Worm (Caenorhabditis elegans) whole organism, L1 larva: Measurements from ENCODE around the gene ZK550.6.
A peak's percentile ranks its signal among the peaks of the same experiment; 100 is the strongest.

Source experiments
- C16A3.4 ChIP-seq: fragments of 150-350 bp; optimal IDR thresholded peaks from 2 replicates; lab custom pipeline; 2014; ENCODE audit warnings: missing biosample characterization, missing genetic modification characterization
- C34B4.2 ChIP-seq: sonication (generic microtip); optimal IDR thresholded peaks from 2 replicates; lab custom pipeline; 2017; ENCODE audit warnings: mild to moderate bottlenecking, missing genetic modification characterization, missing compliant biosample characterization
- F16B12.6 ChIP-seq: fragments of 150-350 bp; optimal IDR thresholded peaks from 2 replicates; lab custom pipeline; 2014; ENCODE audit warnings: missing biosample characterization, missing genetic modification characterization
- Y116A8C.19 ChIP-seq: sonication (generic microtip); optimal IDR thresholded peaks from 2 replicates; lab custom pipeline; 2016; ENCODE audit warnings: missing compliant biosample characterization, missing genetic modification characterization, borderline replicate concordance
- aha-1 ChIP-seq: fragments of 150-350 bp; optimal IDR thresholded peaks from 2 replicates; lab custom pipeline; 2014; ENCODE audit warnings: missing biosample characterization, missing genetic modification characterization
- alr-1 ChIP-seq: fragments of 200-800 bp; sonication (Bioruptor generic); optimal IDR thresholded peaks from 2 replicates; lab custom pipeline; 2018; ENCODE audit warnings: borderline replicate concordance, mild to moderate bottlenecking, missing genetic modification characterization, missing compliant biosample characterization
- ama-1 ChIP-seq: fragments of 150-350 bp; optimal IDR thresholded peaks from 2 replicates; lab custom pipeline; 2014
- ceh-63 ChIP-seq: fragments of 200-800 bp; sonication (Bioruptor generic); optimal IDR thresholded peaks from 2 replicates; lab custom pipeline; 2018; ENCODE audit warnings: mild to moderate bottlenecking, missing genetic modification characterization, missing compliant biosample characterization
- ceh-88 ChIP-seq: fragments of 200-800 bp; sonication (Bioruptor generic); IDR thresholded peaks from 2 replicates; pipeline ENCODE4 v1.3.6; 2022; ENCODE audit warnings: missing genetic modification characterization, missing compliant biosample characterization
- ceh-90 ChIP-seq: sonication (generic microtip); optimal IDR thresholded peaks from 2 replicates; lab custom pipeline; 2016; ENCODE audit warnings: missing genetic modification characterization, missing compliant biosample characterization
- ces-1 ChIP-seq: fragments of 150-350 bp; optimal IDR thresholded peaks from 2 replicates; lab custom pipeline; 2014; ENCODE audit warnings: missing biosample characterization, missing genetic modification reagents, missing genetic modification characterization
- efl-3 ChIP-seq: fragments of 200-800 bp; sonication (Bioruptor generic); optimal IDR thresholded peaks from 2 replicates; lab custom pipeline; 2018; ENCODE audit warnings: mild to moderate bottlenecking, missing genetic modification characterization, missing compliant biosample characterization
- egl-13 ChIP-seq: sonication (generic microtip); optimal IDR thresholded peaks from 2 replicates; lab custom pipeline; 2016; ENCODE audit warnings: missing genotype, missing genetic modification reagents, missing genetic modification characterization, missing compliant biosample characterization
- egl-27 ChIP-seq, 2 experiments: fragments of 150-350 bp in 1 of 2; sonication (generic microtip); optimal IDR thresholded peaks; 3 replicates each; lab custom pipeline; 2017 to 2018; ENCODE audit warnings: missing biosample characterization in 2 of 2, missing genetic modification characterization in 2 of 2, missing genetic modification reagents in 2 of 2
- elt-2 ChIP-seq: sonication (generic microtip); optimal IDR thresholded peaks from 2 replicates; lab custom pipeline; 2016; ENCODE audit warnings: missing genetic modification characterization, mild to moderate bottlenecking, inconsistent platforms, missing compliant biosample characterization, missing genetic modification reagents
- elt-3 ChIP-seq, 6 experiments: fragments of 150-350 bp in 1 of 6; sonication (generic microtip); optimal IDR thresholded peaks; 2 replicates each; lab custom pipeline; 2017 to 2018; ENCODE audit warnings: missing biosample characterization in 6 of 6, missing genetic modification characterization in 6 of 6, inconsistent platforms in 1 of 6
- fkh-10 ChIP-seq: sonication (generic microtip); optimal IDR thresholded peaks from 2 replicates; lab custom pipeline; 2017; ENCODE audit warnings: missing biosample characterization, missing genetic modification reagents, missing genetic modification characterization
- fkh-4 ChIP-seq: sonication (generic microtip); optimal IDR thresholded peaks from 2 replicates; lab custom pipeline; 2016; ENCODE audit warnings: missing compliant biosample characterization, missing genetic modification characterization, borderline replicate concordance
- fkh-8 ChIP-seq: sonication (generic microtip); optimal IDR thresholded peaks from 2 replicates; lab custom pipeline; 2016; ENCODE audit warnings: mild to moderate bottlenecking, missing genetic modification characterization, missing compliant biosample characterization
- grh-1 ChIP-seq: fragments of 200-800 bp; sonication (Bioruptor generic); IDR thresholded peaks from 2 replicates; pipeline ENCODE4 v1.3.6; 2022; ENCODE audit warnings: missing genetic modification reagents, missing genetic modification characterization, missing compliant biosample characterization
- lin-14 ChIP-seq: fragments of 200-800 bp; sonication (Bioruptor generic); optimal IDR thresholded peaks from 2 replicates; lab custom pipeline; 2018; ENCODE audit warnings: mild to moderate bottlenecking, missing genetic modification characterization, moderate library complexity, missing compliant biosample characterization
- lin-39 ChIP-seq: fragments of 150-350 bp; optimal IDR thresholded peaks from 2 replicates; lab custom pipeline; 2014; ENCODE audit warnings: missing biosample characterization, missing genetic modification reagents, missing genetic modification characterization
- mdl-1 ChIP-seq, 2 experiments: fragments of 150-350 bp; optimal IDR thresholded peaks; 2 replicates each; lab custom pipeline; 2014 to 2017; ENCODE audit warnings: missing biosample characterization in 2 of 2, missing genetic modification characterization in 2 of 2, inconsistent platforms in 1 of 2
- mef-2 ChIP-seq: fragments of 150-350 bp; optimal IDR thresholded peaks from 2 replicates; lab custom pipeline; 2014; ENCODE audit warnings: missing biosample characterization, missing genetic modification characterization
- mep-1 ChIP-seq: fragments of 150-350 bp; optimal IDR thresholded peaks from 2 replicates; lab custom pipeline; 2014; ENCODE audit warnings: missing biosample characterization, missing genetic modification characterization
- nhr-12 ChIP-seq: sonication (generic microtip); optimal IDR thresholded peaks from 2 replicates; lab custom pipeline; 2017; ENCODE audit warnings: missing biosample characterization, missing genetic modification characterization
- nhr-19 ChIP-seq: fragments of 200-800 bp; sonication (Bioruptor generic); conservative IDR thresholded peaks from 2 replicates; pipeline ENCODE4 v1.3.6; 2022; ENCODE audit warnings: missing genetic modification characterization, missing compliant biosample characterization
- nhr-20 ChIP-seq: sonication (generic microtip); optimal IDR thresholded peaks from 2 replicates; lab custom pipeline; 2016; ENCODE audit warnings: mild to moderate bottlenecking, missing genetic modification characterization, missing compliant biosample characterization
- nhr-28 ChIP-seq: fragments of 150-350 bp; optimal IDR thresholded peaks from 2 replicates; lab custom pipeline; 2014; ENCODE audit warnings: missing biosample characterization, missing genetic modification characterization
- nhr-71 ChIP-seq: sonication (generic microtip); optimal IDR thresholded peaks from 2 replicates; lab custom pipeline; 2016; ENCODE audit warnings: mild to moderate bottlenecking, missing genetic modification characterization, moderate library complexity, missing compliant biosample characterization
- nhr-76 ChIP-seq: sonication (generic microtip); optimal IDR thresholded peaks from 2 replicates; lab custom pipeline; 2017; ENCODE audit warnings: missing biosample characterization, missing genetic modification characterization
- nhr-77 ChIP-seq: fragments of 150-350 bp; optimal IDR thresholded peaks from 2 replicates; lab custom pipeline; 2014; ENCODE audit warnings: missing biosample characterization, missing genetic modification characterization
- nhr-84 ChIP-seq: sonication (generic microtip); optimal IDR thresholded peaks from 2 replicates; lab custom pipeline; 2017; ENCODE audit warnings: missing biosample characterization, missing genetic modification characterization
- nhr-90 ChIP-seq: sonication (generic microtip); optimal IDR thresholded peaks from 2 replicates; lab custom pipeline; 2016; ENCODE audit warnings: mild to moderate bottlenecking, missing genetic modification characterization, missing compliant biosample characterization; ENCODE audit not compliant: poor library complexity
- pax-3 ChIP-seq: fragments of 200-800 bp; sonication (Bioruptor generic); optimal IDR thresholded peaks from 2 replicates; lab custom pipeline; 2018; ENCODE audit warnings: mild to moderate bottlenecking, missing genetic modification characterization, moderate library complexity, missing compliant biosample characterization
- rnt-1 ChIP-seq: sonication (generic microtip); optimal IDR thresholded peaks from 2 replicates; lab custom pipeline; 2016; ENCODE audit warnings: mild to moderate bottlenecking, missing genetic modification characterization, moderate library complexity, missing compliant biosample characterization
- skn-1 ChIP-seq: fragments of 150-350 bp; optimal IDR thresholded peaks from 2 replicates; lab custom pipeline; 2014; ENCODE audit warnings: missing biosample characterization, missing genetic modification characterization
- snpc-4 ChIP-seq: fragments of 150-350 bp; optimal IDR thresholded peaks from 2 replicates; lab custom pipeline; 2014; ENCODE audit warnings: missing biosample characterization, missing genetic modification characterization
- sox-4 ChIP-seq: sonication (generic microtip); optimal IDR thresholded peaks from 2 replicates; lab custom pipeline; 2016; ENCODE audit warnings: missing genetic modification characterization, missing compliant biosample characterization
- sptf-1 ChIP-seq: fragments of 150-350 bp; optimal IDR thresholded peaks from 2 replicates; lab custom pipeline; 2014; ENCODE audit warnings: missing biosample characterization, missing genetic modification characterization
- sup-37 ChIP-seq: fragments of 200-800 bp; sonication (Bioruptor generic); optimal IDR thresholded peaks from 2 replicates; lab custom pipeline; 2018; ENCODE audit warnings: mild to moderate bottlenecking, missing genetic modification characterization, missing compliant biosample characterization
- swsn-7 ChIP-seq: sonication (generic microtip); optimal IDR thresholded peaks from 2 replicates; lab custom pipeline; 2016; ENCODE audit warnings: missing genetic modification characterization, missing compliant biosample characterization
- tbx-2 ChIP-seq: sonication (generic microtip); optimal IDR thresholded peaks from 2 replicates; lab custom pipeline; 2016; ENCODE audit warnings: missing genetic modification characterization, missing compliant biosample characterization
- tlp-1 ChIP-seq: fragments of 150-350 bp; optimal IDR thresholded peaks from 2 replicates; lab custom pipeline; 2014; ENCODE audit warnings: missing biosample characterization, missing genetic modification characterization
- unc-86 ChIP-seq: sonication (generic microtip); optimal IDR thresholded peaks from 2 replicates; lab custom pipeline; 2016; ENCODE audit warnings: missing genetic modification characterization, missing compliant biosample characterization
- unc-98 ChIP-seq: fragments of 200-800 bp; sonication (Bioruptor generic); IDR thresholded peaks from 2 replicates; pipeline ENCODE4 v1.3.6; 2022; ENCODE audit warnings: missing genetic modification characterization, missing compliant biosample characterization
- ztf-11 ChIP-seq, 2 experiments: sonication (generic microtip); optimal IDR thresholded peaks; 2 replicates each; lab custom pipeline; 2016 to 2017; ENCODE audit warnings: missing genetic modification characterization in 2 of 2, missing biosample characterization in 1 of 2, missing compliant biosample characterization in 1 of 2
- ztf-4 ChIP-seq: fragments of 150-350 bp; optimal IDR thresholded peaks from 2 replicates; lab custom pipeline; 2014; ENCODE audit warnings: missing biosample characterization, missing genetic modification characterization

The ZK550.6 gene

DNA sequence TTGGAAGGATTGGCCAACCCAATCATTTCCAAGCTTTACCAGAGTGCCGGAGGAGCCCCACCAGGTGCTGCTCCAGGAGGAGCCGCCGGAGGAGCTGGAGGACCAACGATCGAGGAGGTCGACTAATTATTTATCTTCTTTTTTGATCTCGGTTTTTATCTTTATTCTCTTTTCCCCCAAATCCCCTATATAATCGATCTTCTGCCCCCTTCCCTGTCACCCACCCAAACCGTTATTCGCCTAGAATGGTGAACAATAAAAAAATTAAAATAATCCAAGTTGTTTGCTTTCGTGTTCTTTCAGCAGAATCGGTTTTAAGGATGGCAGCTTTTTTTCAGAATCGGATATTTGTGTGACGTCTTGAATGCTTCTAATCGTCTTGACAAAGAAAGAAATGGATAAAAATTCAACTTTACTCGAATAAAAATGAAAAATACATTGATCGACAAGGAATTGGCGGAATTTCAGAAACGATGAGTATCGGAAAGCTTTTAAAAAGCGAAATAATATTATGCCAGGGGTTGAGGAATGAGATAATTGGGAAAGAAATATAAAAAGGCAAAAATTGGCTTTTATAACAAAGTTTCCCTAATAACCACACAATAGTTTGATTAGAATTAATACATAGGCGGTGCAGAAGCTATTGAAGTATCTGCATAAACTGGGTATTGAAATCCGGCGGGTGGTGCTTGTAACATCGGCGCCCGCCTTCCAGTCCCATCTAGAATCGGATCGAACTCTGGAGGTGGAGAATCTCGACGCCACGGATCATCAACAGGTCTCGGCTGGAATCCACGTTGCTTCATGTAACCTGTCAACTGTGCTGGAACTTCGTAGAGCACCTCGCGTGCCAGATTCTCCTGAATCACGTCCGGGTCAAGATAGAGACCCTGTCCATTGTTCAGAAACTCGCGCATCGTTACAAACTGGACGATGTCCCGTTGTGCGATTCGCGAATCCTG is 19.1 kb upstream of the ZK550.6 start (continued):
- no peak for TF ChIP-seq mdl-1 (tag; optimal IDR thresholded peaks at IDR 0.05; lab: Kevin White, UChicago)
- no peak for TF ChIP-seq grh-1 (GFP tag; lab: Robert Waterston, UW)
- TF ChIP-seq nhr-84: no peak
- TF ChIP-seq swsn-7 (tag; lab: Kevin White, UChicago): peak; percentile 72
- no peak for TF ChIP-seq lin-39 (tag; lab: Kevin White, UChicago)
- peak; percentile 2 for TF ChIP-seq efl-3 (GFP tag; lab: Kevin White, UChicago)
- TF ChIP-seq nhr-19 (GFP tag; lab: Robert Waterston, UW): peak; percentile 61
- no peak for TF ChIP-seq mef-2 (tag; lab: Kevin White, UChicago)
- no peak for TF ChIP-seq F16B12.6
- TF ChIP-seq lin-14 (GFP tag; lab: Kevin White, UChicago): peak; percentile 40
- TF ChIP-seq ceh-90 (tag; lab: Kevin White, UChicago): no peak
- no peak for TF ChIP-seq nhr-12 (tag; lab: Kevin White, UChicago)
- TF ChIP-seq fkh-8 (tag; lab: Kevin White, UChicago): peak; percentile 65
- no peak for TF ChIP-seq alr-1
- TF ChIP-seq rnt-1 (tag; lab: Kevin White, UChicago): peak; percentile 2
- peak in 1 of 6 experiments; percentile 44 for TF ChIP-seq elt-3 (tag; optimal IDR thresholded peaks at IDR 0.05; lab: Kevin White, UChicago)
- TF ChIP-seq egl-13 (tag; lab: Kevin White, UChicago): peak; percentile 11
- no peak for TF ChIP-seq sup-37 (GFP tag; lab: Kevin White, UChicago)
- peak; percentile 70 for TF ChIP-seq nhr-20
- peak; percentile 32 for TF ChIP-seq unc-86
- peak; percentile 13 for TF ChIP-seq snpc-4 (tag; lab: Kevin White, UChicago)
- TF ChIP-seq ztf-11 (tag; optimal IDR thresholded peaks at IDR 0.05; lab: Kevin White, UChicago): no peak
- peak; percentile 25 for TF ChIP-seq ceh-63 (GFP tag; lab: Kevin White, UChicago)
- no peak for TF ChIP-seq sox-4 (tag; lab: Kevin White, UChicago)
- TF ChIP-seq ztf-4 (tag; lab: Kevin White, UChicago): peak; percentile 58
- peak; percentile 59 for TF ChIP-seq elt-2 (tag; lab: Kevin White, UChicago)
- TF ChIP-seq pax-3 (tag; lab: Kevin White, UChicago): no peak
- TF ChIP-seq ces-1 (GFP tag; lab: Kevin White, UChicago): no peak
- TF ChIP-seq fkh-4 (tag; lab: Kevin White, UChicago): no peak
- peak; percentile 25 for TF ChIP-seq tbx-2 (tag; lab: Kevin White, UChicago)
- peak; percentile 82 for TF ChIP-seq nhr-71
- no peak for TF ChIP-seq egl-27 (tag; optimal IDR thresholded peaks at IDR 0.05; lab: Kevin White, UChicago)
- peak; percentile 76 for TF ChIP-seq skn-1
- TF ChIP-seq nhr-90: peak; percentile 62
- peak; percentile 21; the same call in 1 of the 2 replicates for TF ChIP-seq ceh-88 (GFP tag; lab: Robert Waterston, UW)
- no peak for TF ChIP-seq sptf-1
- no peak for TF ChIP-seq unc-98 (GFP tag; lab: Robert Waterston, UW)
- no peak for TF ChIP-seq Y116A8C.19 (tag; lab: Kevin White, UChicago)
- no peak for TF ChIP-seq fkh-10 (GFP tag; lab: Kevin White, UChicago)
- no peak for TF ChIP-seq tlp-1 (tag; lab: Kevin White, UChicago)
- peak; percentile 29 for TF ChIP-seq aha-1 (tag; lab: Kevin White, UChicago)
- no peak for TF ChIP-seq C34B4.2 (tag; lab: Kevin White, UChicago)
- no peak for TF ChIP-seq nhr-28 (tag; lab: Kevin White, UChicago)
- peak; percentile 17 for TF ChIP-seq C16A3.4
- TF ChIP-seq nhr-77 (tag; lab: Kevin White, UChicago): no peak
- peak; percentile 91 for TF ChIP-seq mep-1 (tag; lab: Kevin White, UChicago)
- no peak for TF ChIP-seq nhr-76 (tag; lab: Kevin White, UChicago)
- peak; percentile 99 for TF ChIP-seq ama-1
